Worm (Caenorhabditis elegans): Measurements from ENCODE around the gene C25D7.5.

C25D7.5 gene

ce11 chrV:15071015-15071810 lies 18.8 kb downstream of the C25D7.5 start, which contains the start of gene unc-76 (continued):
- TF ChIP-seq fos-1 (tag; optimal IDR thresholded peaks at IDR 0.05) = peak; percentile 77
- TF ChIP-seq blmp-1 (tag; optimal IDR thresholded peaks at IDR 0.05) = peak; percentile 36
- no peak for TF ChIP-seq nhr-12 (tag; optimal IDR thresholded peaks at IDR 0.05)
- TF ChIP-seq nhr-90 (tag; optimal IDR thresholded peaks at IDR 0.05; ENCODE audit: poor library complexity) = peak; percentile 13
- TF ChIP-seq Y116A8C.19 (tag; optimal IDR thresholded peaks at IDR 0.05; ENCODE audit: borderline replicate concordance) = no peak
- TF ChIP-seq dsc-1 (tag; optimal IDR thresholded peaks at IDR 0.05) = peak; percentile 89
- no peak for TF ChIP-seq ces-1 (GFP tag; optimal IDR thresholded peaks at IDR 0.05)
- TF ChIP-seq swsn-7 (tag; optimal IDR thresholded peaks at IDR 0.05) = peak; percentile 90
- TF ChIP-seq C04F5.9 (tag; optimal IDR thresholded peaks at IDR 0.05) = no peak
- peak; percentile 40 for TF ChIP-seq snpc-4 (tag; optimal IDR thresholded peaks at IDR 0.05)
- TF ChIP-seq alr-1 (tag; optimal IDR thresholded peaks at IDR 0.05; ENCODE audit: borderline replicate concordance) = no peak
- TF ChIP-seq vab-15 (tag; optimal IDR thresholded peaks at IDR 0.05) = no peak
- TF ChIP-seq dpl-1 (GFP tag; optimal IDR thresholded peaks at IDR 0.05) = peak; percentile 49 to 59 (median 57)
- peak; percentile 19 for TF ChIP-seq unc-130 (tag; optimal IDR thresholded peaks at IDR 0.05)
- TF ChIP-seq sox-4 (tag; optimal IDR thresholded peaks at IDR 0.05) = peak; percentile 14
- TF ChIP-seq skn-1 (tag; optimal IDR thresholded peaks at IDR 0.05) = peak; percentile 20

- no peak for TF ChIP-seq unc-130 (tag; optimal IDR thresholded peaks at IDR 0.05)
- no peak for TF ChIP-seq nhr-20 (tag; optimal IDR thresholded peaks at IDR 0.05)
- TF ChIP-seq dsc-1 (tag; optimal IDR thresholded peaks at IDR 0.05) = no peak
- peak; percentile 64 for TF ChIP-seq lin-14 (GFP tag; optimal IDR thresholded peaks at IDR 0.05)
Measured at ce11 chrV:15072738-15073137, 20.3 kb downstream of the C25D7.5 start.

- TF ChIP-seq fkh-8 (tag; optimal IDR thresholded peaks at IDR 0.05) (no peak), nhr-77 (tag; optimal IDR thresholded peaks at IDR 0.05) (no peak), fkh-10 (GFP tag; optimal IDR thresholded peaks at IDR 0.05) (peak; percentile 23), pag-3 (tag; optimal IDR thresholded peaks at IDR 0.05; ENCODE audit: borderline replicate concordance, insufficient read depth) (no peak), ceh-63 (GFP tag; optimal IDR thresholded peaks at IDR 0.05) (no peak), lin-14 (GFP tag; optimal IDR thresholded peaks at IDR 0.05) (peak; percentile 68), egl-13 (tag; optimal IDR thresholded peaks at IDR 0.05) (no peak), mep-1 (tag; optimal IDR thresholded peaks at IDR 0.05) (peak; percentile 17), fos-1 (tag; optimal IDR thresholded peaks at IDR 0.05) (no peak), lin-35 (GFP tag; optimal IDR thresholded peaks at IDR 0.05) (peak in 1 of 2 experiments; percentile 11), nhr-47 (tag; optimal IDR thresholded peaks at IDR 0.05) (peak; percentile 11), ceh-82 (tag; optimal IDR thresholded peaks at IDR 0.05) (peak in 2 of 3 experiments; percentile 16 to 48), dpl-1 (GFP tag; optimal IDR thresholded peaks at IDR 0.05) (peak in 1 of 3 experiments; percentile 7), lsy-2 (tag; optimal IDR thresholded peaks at IDR 0.05) (peak in 1 of 2 experiments; percentile 36), rnt-1 (tag; optimal IDR thresholded peaks at IDR 0.05) (peak; percentile 23), xbp-1 (tag; optimal IDR thresholded peaks at IDR 0.05) (no peak), nhr-28 (tag; optimal IDR thresholded peaks at IDR 0.05) (no peak), efl-1 (optimal IDR thresholded peaks at IDR 0.05) (peak; percentile 12 to 24), efl-1 (GFP tag; optimal IDR thresholded peaks at IDR 0.05 in 1 of 2) (peak in 1 of 2 experiments; percentile 11)
Measured at ce11 chrV:15074907-15075306, 22.5 kb downstream of the C25D7.5 start.

ce11 chrV:15078560-15078959 lies 26.1 kb downstream of the C25D7.5 start:
- peak; percentile 66 for TF ChIP-seq blmp-1 (tag; optimal IDR thresholded peaks at IDR 0.05)
- TF ChIP-seq grh-1 (GFP tag; IDR thresholded peaks at IDR 0.05) = no peak
- TF ChIP-seq dsc-1 (tag; optimal IDR thresholded peaks at IDR 0.05) = peak; percentile 64

Data from whole organism, L1 larva.